Worm (Caenorhabditis elegans) whole organism, early embryonic: Measurements from ENCODE around the gene ins-7.

Experiments
- B0310.2 ChIP-seq: sonication (generic microtip); optimal IDR thresholded peaks from 2 replicates; lab custom pipeline; 2016; ENCODE audit warnings: mild to moderate bottlenecking, missing genetic modification characterization, missing compliant biosample characterization
- F13C5.2 ChIP-seq: sonication (generic microtip); optimal IDR thresholded peaks from 2 replicates; lab custom pipeline; 2017; ENCODE audit warnings: mild to moderate bottlenecking, missing genetic modification characterization, inconsistent platforms, missing compliant biosample characterization
- aly-1 ChIP-seq: sonication (generic microtip); optimal IDR thresholded peaks from 2 replicates; lab custom pipeline; 2016; ENCODE audit warnings: missing genetic modification characterization, missing compliant biosample characterization
- ama-1 ChIP-seq: fragments of 150-350 bp; optimal IDR thresholded peaks from 2 replicates; lab custom pipeline; 2014
- ceh-13 ChIP-seq: fragments of 200-800 bp; sonication (Bioruptor generic); optimal IDR thresholded peaks from 2 replicates; lab custom pipeline; 2018; ENCODE audit warnings: mild to moderate bottlenecking, missing genetic modification characterization, missing compliant biosample characterization
- ceh-36 ChIP-seq: sonication (generic microtip); optimal IDR thresholded peaks from 2 replicates; lab custom pipeline; 2016; ENCODE audit warnings: missing genetic modification characterization, inconsistent platforms, missing compliant biosample characterization
- ets-7 ChIP-seq: sonication (generic microtip); optimal IDR thresholded peaks from 2 replicates; lab custom pipeline; 2016; ENCODE audit warnings: missing genotype, missing genetic modification characterization, missing compliant biosample characterization
- flt-1 ChIP-seq: fragments of 200-800 bp; sonication (Bioruptor generic); IDR thresholded peaks from 2 replicates; pipeline ENCODE4 v1.3.6; 2022; ENCODE audit warnings: missing genetic modification characterization, missing compliant biosample characterization
- hmbx-1 ChIP-seq: sonication (generic microtip); optimal IDR thresholded peaks from 2 replicates; lab custom pipeline; 2016; ENCODE audit warnings: mild to moderate bottlenecking, missing genetic modification characterization, missing compliant biosample characterization
- hmg-4 ChIP-seq: fragments of 200-800 bp; sonication (Bioruptor generic); optimal IDR thresholded peaks from 2 replicates; lab custom pipeline; 2018; ENCODE audit warnings: mild to moderate bottlenecking, missing genetic modification characterization, missing compliant biosample characterization
- hnd-1 ChIP-seq: sonication (generic microtip); optimal IDR thresholded peaks from 2 replicates; lab custom pipeline; 2016; ENCODE audit warnings: missing genetic modification characterization, missing compliant biosample characterization
- pes-1 ChIP-seq: fragments of 200-800 bp; sonication (Bioruptor generic); IDR thresholded peaks from 2 replicates; pipeline ENCODE4 v1.3.6; 2022; ENCODE audit warnings: missing genetic modification reagents, missing genetic modification characterization, missing compliant biosample characterization
- scrt-1 ChIP-seq: fragments of 200-800 bp; sonication (Bioruptor generic); IDR thresholded peaks from 2 replicates; pipeline ENCODE4 v1.3.6; 2022; ENCODE audit warnings: missing genetic modification characterization, missing compliant biosample characterization
- sea-1 ChIP-seq: fragments of 200-800 bp; sonication (Bioruptor generic); conservative IDR thresholded peaks from 2 replicates; pipeline ENCODE4 v1.3.6; 2022; ENCODE audit warnings: missing genetic modification characterization, missing compliant biosample characterization
- tbx-11 ChIP-seq: fragments of 200-800 bp; sonication (Bioruptor generic); IDR thresholded peaks from 2 replicates; pipeline ENCODE4 v1.3.6; 2022; ENCODE audit warnings: missing genetic modification characterization, missing compliant biosample characterization
- tbx-37 ChIP-seq: fragments of 200-800 bp; sonication (Bioruptor generic); conservative IDR thresholded peaks from 2 replicates; pipeline ENCODE4 v1.3.6; 2022; ENCODE audit warnings: missing genetic modification reagents, missing genetic modification characterization, missing compliant biosample characterization
- tra-4 ChIP-seq: sonication (generic microtip); optimal IDR thresholded peaks from 2 replicates; lab custom pipeline; 2017; ENCODE audit warnings: missing genetic modification characterization, missing compliant biosample characterization

The ins-7 gene

DNA sequence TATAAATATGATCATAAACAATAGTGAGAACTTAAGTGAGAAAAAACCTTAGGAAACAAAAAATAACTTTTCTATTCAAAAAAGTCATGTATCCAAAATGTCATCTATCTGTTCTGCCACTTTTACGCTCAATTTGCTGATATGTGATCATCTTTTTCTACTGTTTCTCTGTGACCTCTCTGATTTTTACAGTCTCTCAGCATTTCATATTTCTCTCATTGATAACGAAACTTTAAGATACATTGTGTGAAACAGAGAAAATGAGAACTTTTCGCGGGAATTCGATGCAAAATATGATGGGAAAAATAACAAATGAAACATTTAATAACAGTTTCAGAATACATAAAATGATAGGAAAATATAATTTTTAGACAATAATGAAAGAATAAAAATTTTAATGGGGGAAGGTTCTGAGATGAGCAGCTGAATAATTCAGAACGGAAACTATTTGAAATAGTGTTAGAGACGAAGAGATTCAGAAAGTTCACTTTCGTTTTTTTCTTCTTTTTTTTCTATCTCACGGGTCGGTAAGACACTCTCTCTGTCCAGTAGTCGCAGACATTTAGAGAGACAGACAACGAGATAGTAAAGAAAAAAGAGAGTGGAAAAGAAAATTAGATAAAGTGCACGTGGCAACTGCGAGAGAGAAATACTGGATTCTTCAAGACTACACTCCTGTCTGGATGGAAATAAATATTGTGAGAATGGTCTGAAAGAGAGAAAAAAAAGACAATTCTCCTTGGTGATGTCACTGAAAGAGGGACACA, 5.2 kb downstream of the ins-7 start:
- TF ChIP-seq hmbx-1 (tag; lab: Kevin White, UChicago) (no peak), tbx-37 (GFP tag; lab: Robert Waterston, UW) (no peak), hnd-1 (no peak), ets-7 (tag; lab: Kevin White, UChicago) (no peak), tra-4 (tag; lab: Kevin White, UChicago) (no peak), hmg-4 (GFP tag; lab: Kevin White, UChicago) (no peak)

DNA sequence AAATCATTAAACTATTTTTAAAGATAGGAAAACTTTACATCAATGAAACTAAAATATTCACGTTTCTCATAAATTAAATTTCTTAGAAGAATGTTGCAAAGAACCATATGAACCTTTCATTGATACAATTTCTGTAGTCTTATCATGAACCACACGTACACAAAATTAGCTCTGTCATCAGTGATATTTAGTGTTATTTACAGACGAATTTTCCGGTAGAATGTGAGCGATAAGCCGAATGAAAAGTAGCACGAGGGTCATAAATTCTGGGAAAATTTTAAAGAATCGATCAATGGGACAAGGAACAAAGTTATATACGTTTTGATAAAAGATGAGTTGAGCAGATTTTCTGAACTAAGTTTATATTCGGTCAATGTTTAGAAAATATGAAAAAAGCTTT, 6.1 kb downstream of the ins-7 start:
- TF ChIP-seq ceh-36 (tag; lab: Kevin White, UChicago) (no peak), B0310.2 (no peak), tbx-37 (GFP tag; lab: Robert Waterston, UW) (no peak), ceh-13 (GFP tag; lab: Kevin White, UChicago) (no peak), pes-1 (GFP tag; lab: Robert Waterston, UW) (no peak), hnd-1 (no peak), tra-4 (tag; lab: Kevin White, UChicago) (no peak), hmbx-1 (tag; lab: Kevin White, UChicago) (no peak), flt-1 (GFP tag; lab: Robert Waterston, UW) (no peak)

DNA sequence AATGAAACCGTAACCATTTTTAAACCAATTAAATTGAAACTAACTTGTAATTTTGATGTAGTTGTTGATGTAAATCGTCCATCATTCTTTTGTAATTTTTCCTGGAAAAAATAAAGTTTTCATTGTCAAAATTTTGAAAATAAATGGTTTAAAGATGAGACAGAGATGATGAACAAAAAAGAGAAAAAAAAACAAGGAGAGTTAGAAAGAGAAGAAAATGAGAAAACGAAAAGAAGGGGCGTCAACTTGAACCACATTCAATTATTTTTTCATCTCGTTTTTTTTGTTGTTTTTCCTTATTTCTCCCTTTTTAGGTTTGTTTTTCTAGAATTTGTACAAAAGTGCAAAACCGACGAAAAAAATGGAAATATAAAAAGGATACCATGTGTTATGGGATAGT, 7.1 kb downstream of the ins-7 start, which contains the start of gene nhr-34:
nhr-34 (minus strand) TSS at position 101 of the 400 bp plus-strand sequence.
- TF ChIP-seq scrt-1 (GFP tag; lab: Robert Waterston, UW) = no peak
- TF ChIP-seq hmg-4 (GFP tag; lab: Kevin White, UChicago) = no peak
- no peak for TF ChIP-seq ceh-36 (tag; lab: Kevin White, UChicago)
- TF ChIP-seq sea-1 (GFP tag; lab: Robert Waterston, UW) = no peak
- TF ChIP-seq F13C5.2 (tag; lab: Kevin White, UChicago) = no peak
- TF ChIP-seq pes-1 (GFP tag; lab: Robert Waterston, UW) = no peak
- no peak for TF ChIP-seq ama-1 (lab: Kevin White, UChicago)
- TF ChIP-seq aly-1 (tag; lab: Kevin White, UChicago) = no peak
- TF ChIP-seq tbx-37 (GFP tag; lab: Robert Waterston, UW) = no peak

DNA sequence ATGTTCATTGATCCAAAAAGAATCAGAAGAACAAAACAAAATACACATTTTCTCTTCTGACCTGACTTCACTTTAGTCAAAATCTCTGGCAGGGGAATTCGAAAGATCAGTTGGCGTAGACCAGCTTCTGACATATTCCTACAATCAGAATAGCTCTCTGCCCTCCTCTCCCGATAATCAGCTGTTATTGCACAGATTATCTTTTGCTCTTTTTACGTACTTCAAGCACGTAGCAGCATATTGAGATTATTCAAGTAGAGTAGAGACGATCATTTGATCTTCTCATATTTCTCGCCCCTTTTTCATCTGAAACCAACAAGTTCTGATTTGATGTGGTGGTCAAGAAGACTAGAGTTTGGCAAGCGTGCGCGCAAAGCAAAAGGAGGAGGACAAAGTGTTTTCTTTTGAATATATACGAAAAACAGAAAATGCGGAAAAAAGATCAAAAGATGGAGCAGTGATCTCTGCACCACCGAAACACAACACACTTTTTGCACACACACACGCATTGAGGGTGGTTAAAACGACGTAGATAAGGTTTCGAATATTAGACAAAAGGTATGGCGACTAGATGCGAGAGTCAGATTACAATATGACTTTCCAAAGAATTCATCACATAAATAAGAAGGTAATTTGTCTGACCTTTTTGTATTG, 8.8 kb downstream of the ins-7 start:
- TF ChIP-seq tbx-37 (GFP tag; lab: Robert Waterston, UW) (no peak), ceh-13 (GFP tag; lab: Kevin White, UChicago) (no peak), sea-1 (GFP tag; lab: Robert Waterston, UW) (no peak), tra-4 (tag; lab: Kevin White, UChicago) (no peak), pes-1 (GFP tag; lab: Robert Waterston, UW) (no peak), aly-1 (tag; lab: Kevin White, UChicago) (no peak), hnd-1 (no peak), tbx-11 (GFP tag; lab: Robert Waterston, UW) (no peak), ceh-36 (tag; lab: Kevin White, UChicago) (no peak), hmbx-1 (tag; lab: Kevin White, UChicago) (no peak), hmg-4 (GFP tag; lab: Kevin White, UChicago) (no peak), F13C5.2 (tag; lab: Kevin White, UChicago) (no peak), ama-1 (lab: Kevin White, UChicago) (no peak), scrt-1 (GFP tag; lab: Robert Waterston, UW) (no peak), B0310.2 (no peak), ets-7 (tag; lab: Kevin White, UChicago) (no peak), flt-1 (GFP tag; lab: Robert Waterston, UW) (no peak)

DNA sequence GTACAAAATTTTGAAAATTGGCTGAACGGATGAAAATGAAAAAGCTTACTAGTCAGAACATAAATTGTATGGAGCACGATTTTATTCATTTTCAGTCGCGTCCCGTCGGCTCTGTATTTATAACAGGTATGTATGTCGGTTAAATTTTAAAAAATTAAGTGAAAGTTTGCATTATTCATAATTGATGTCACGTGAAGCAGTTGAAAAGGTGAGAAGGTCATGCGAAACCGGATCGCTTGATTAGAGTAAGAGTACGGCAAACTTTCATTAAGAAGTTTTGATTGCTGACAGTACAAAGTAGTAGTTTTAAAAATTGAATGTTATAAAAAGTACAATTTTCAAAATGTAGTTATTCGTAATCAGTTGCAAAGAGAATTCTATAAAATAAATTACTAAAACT, 9.4 kb downstream of the ins-7 start:
- no peak for TF ChIP-seq F13C5.2 (tag; lab: Kevin White, UChicago)
- TF ChIP-seq ceh-13 (GFP tag; lab: Kevin White, UChicago) = no peak
- TF ChIP-seq tra-4 (tag; lab: Kevin White, UChicago) = no peak
- no peak for TF ChIP-seq sea-1 (GFP tag; lab: Robert Waterston, UW)
- no peak for TF ChIP-seq tbx-37 (GFP tag; lab: Robert Waterston, UW)
- no peak for TF ChIP-seq ceh-36 (tag; lab: Kevin White, UChicago)
- TF ChIP-seq aly-1 (tag; lab: Kevin White, UChicago) = no peak
- TF ChIP-seq hnd-1 = no peak
- no peak for TF ChIP-seq ama-1 (lab: Kevin White, UChicago)
- TF ChIP-seq scrt-1 (GFP tag; lab: Robert Waterston, UW) = no peak
- no peak for TF ChIP-seq ets-7 (tag; lab: Kevin White, UChicago)
- TF ChIP-seq hmg-4 (GFP tag; lab: Kevin White, UChicago) = no peak
- no peak for TF ChIP-seq tbx-11 (GFP tag; lab: Robert Waterston, UW)
- no peak for TF ChIP-seq B0310.2
- TF ChIP-seq hmbx-1 (tag; lab: Kevin White, UChicago) = no peak
- no peak for TF ChIP-seq pes-1 (GFP tag; lab: Robert Waterston, UW)
- TF ChIP-seq flt-1 (GFP tag; lab: Robert Waterston, UW) = no peak

DNA sequence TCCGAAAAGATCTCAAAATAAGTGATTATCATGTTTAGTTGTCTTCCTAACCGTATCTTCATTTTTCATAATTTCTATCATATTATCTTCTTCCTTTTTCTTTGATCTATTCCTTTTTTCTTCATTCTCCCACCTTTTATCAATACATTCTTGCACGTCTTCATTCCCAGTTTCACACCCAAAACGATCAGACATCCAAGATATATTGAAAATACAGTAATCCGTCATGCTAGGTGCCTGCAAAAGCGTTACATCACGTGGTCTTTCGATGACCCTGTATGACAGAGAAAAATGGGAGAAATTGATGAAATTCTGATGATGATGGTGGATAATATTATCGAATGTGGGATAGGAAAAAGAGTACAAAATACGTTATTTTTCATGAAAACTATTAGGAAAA, 10.2 kb downstream of the ins-7 start:
- TF ChIP-seq hmg-4 (GFP tag; lab: Kevin White, UChicago) (no peak), flt-1 (GFP tag; lab: Robert Waterston, UW) (no peak), ceh-13 (GFP tag; lab: Kevin White, UChicago) (no peak), tbx-11 (GFP tag; lab: Robert Waterston, UW) (no peak), sea-1 (GFP tag; lab: Robert Waterston, UW) (no peak), F13C5.2 (tag; lab: Kevin White, UChicago) (no peak), ets-7 (tag; lab: Kevin White, UChicago) (no peak), hnd-1 (no peak), B0310.2 (no peak), pes-1 (GFP tag; lab: Robert Waterston, UW) (no peak), aly-1 (tag; lab: Kevin White, UChicago) (no peak), ama-1 (lab: Kevin White, UChicago) (no peak), hmbx-1 (tag; lab: Kevin White, UChicago) (no peak), tra-4 (tag; lab: Kevin White, UChicago) (no peak), tbx-37 (GFP tag; lab: Robert Waterston, UW) (no peak), scrt-1 (GFP tag; lab: Robert Waterston, UW) (no peak), ceh-36 (tag; lab: Kevin White, UChicago) (no peak)
